Worm (Caenorhabditis elegans) whole organism, L3 larva: Measurements from ENCODE around the gene F59A6.10.
A peak's percentile ranks its signal among the peaks of the same experiment; 100 is the strongest.

Experiments used
- R02D3.7 ChIP-seq: fragments of 150-350 bp; optimal IDR thresholded peaks from 2 replicates; lab custom pipeline; 2014; ENCODE audit warnings: missing biosample characterization, missing genetic modification characterization
- ZK546.5 ChIP-seq: sonication (generic microtip); optimal IDR thresholded peaks from 2 replicates; lab custom pipeline; 2017; ENCODE audit warnings: missing biosample characterization, missing genetic modification characterization
- ama-1 ChIP-seq: fragments of 150-350 bp; optimal IDR thresholded peaks from 2 replicates; lab custom pipeline; 2018
- ceh-16 ChIP-seq: sonication (generic microtip); optimal IDR thresholded peaks from 2 replicates; lab custom pipeline; 2017; ENCODE audit warnings: missing biosample characterization, missing genetic modification characterization
- ceh-28 ChIP-seq: fragments of 150-350 bp; optimal IDR thresholded peaks from 2 replicates; lab custom pipeline; 2014; ENCODE audit warnings: missing biosample characterization, missing genetic modification reagents, missing genetic modification characterization
- ceh-82 ChIP-seq: fragments of 150-350 bp; optimal IDR thresholded peaks from 2 replicates; lab custom pipeline; 2014; ENCODE audit warnings: missing biosample characterization, missing genetic modification characterization
- ceh-9 ChIP-seq: sonication (generic microtip); optimal IDR thresholded peaks from 2 replicates; lab custom pipeline; 2018; ENCODE audit warnings: missing biosample characterization, missing genetic modification characterization
- egl-27 ChIP-seq: sonication (generic microtip); optimal IDR thresholded peaks from 4 replicates; lab custom pipeline; 2017; ENCODE audit warnings: missing biosample characterization, missing genetic modification reagents, missing genetic modification characterization
- egl-5 ChIP-seq: fragments of 150-350 bp; optimal IDR thresholded peaks from 2 replicates; lab custom pipeline; 2017; ENCODE audit warnings: missing biosample characterization, missing genetic modification reagents, missing genetic modification characterization, inconsistent platforms
- elt-1 ChIP-seq: fragments of 150-350 bp; optimal IDR thresholded peaks from 2 replicates; lab custom pipeline; 2014; ENCODE audit warnings: missing biosample characterization, missing genetic modification characterization
- elt-2 ChIP-seq: sonication (generic microtip); optimal IDR thresholded peaks from 2 replicates; lab custom pipeline; 2016; ENCODE audit warnings: missing genetic modification reagents, mild to moderate bottlenecking, missing genetic modification characterization, missing compliant biosample characterization
- elt-3 ChIP-seq, 3 experiments: fragments of 150-350 bp in 1 of 3; sonication (generic microtip) in 2 of 3; optimal IDR thresholded peaks; 2 replicates in 2 of 3; 4 replicates in 1 of 3; lab custom pipeline; 2014 to 2017; ENCODE audit warnings: missing biosample characterization in 3 of 3, missing genetic modification characterization in 3 of 3
- eor-1 ChIP-seq, 2 experiments: fragments of 150-350 bp; optimal IDR thresholded peaks; 2 replicates each; lab custom pipeline; 2014 to 2018; ENCODE audit warnings: missing biosample characterization in 2 of 2, missing genetic modification characterization in 2 of 2
- fkh-2 ChIP-seq: fragments of 150-350 bp; optimal IDR thresholded peaks from 2 replicates; lab custom pipeline; 2014; ENCODE audit warnings: missing biosample characterization, missing genetic modification reagents, missing genetic modification characterization
- hmg-11 ChIP-seq: sonication (generic microtip); optimal IDR thresholded peaks from 2 replicates; lab custom pipeline; 2016; ENCODE audit warnings: missing genetic modification characterization, missing compliant biosample characterization
- jun-1 ChIP-seq: fragments of 150-350 bp; optimal IDR thresholded peaks from 2 replicates; lab custom pipeline; 2014; ENCODE audit warnings: missing biosample characterization, missing genetic modification reagents, missing genetic modification characterization
- lin-15B ChIP-seq: fragments of 150-350 bp; optimal IDR thresholded peaks from 2 replicates; lab custom pipeline; 2014; ENCODE audit warnings: missing biosample characterization, missing genetic modification characterization
- lin-39 ChIP-seq: fragments of 150-350 bp; optimal IDR thresholded peaks from 2 replicates; lab custom pipeline; 2018; ENCODE audit warnings: missing biosample characterization, missing genetic modification reagents, missing genetic modification characterization
- lsy-12 ChIP-seq: sonication (generic microtip); optimal IDR thresholded peaks from 2 replicates; lab custom pipeline; 2016; ENCODE audit warnings: mild to moderate bottlenecking, missing genetic modification characterization, missing compliant biosample characterization
- mdl-1 ChIP-seq: fragments of 150-350 bp; optimal IDR thresholded peaks from 2 replicates; lab custom pipeline; 2014; ENCODE audit warnings: missing biosample characterization, missing genetic modification characterization
- mml-1 ChIP-seq: fragments of 150-350 bp; sonication (generic microtip); optimal IDR thresholded peaks from 3 replicates; lab custom pipeline; 2014; ENCODE audit warnings: missing biosample characterization, missing genetic modification characterization
- nfya-1 ChIP-seq: sonication (generic microtip); optimal IDR thresholded peaks from 2 replicates; lab custom pipeline; 2017; ENCODE audit warnings: missing genetic modification characterization, mild to moderate bottlenecking, missing compliant biosample characterization, antibody characterized with exemption, moderate library complexity; ENCODE audit not compliant: insufficient read depth
- nhr-11 ChIP-seq: fragments of 150-350 bp; optimal IDR thresholded peaks from 2 replicates; lab custom pipeline; 2014; ENCODE audit warnings: missing biosample characterization, missing genetic modification characterization
- nhr-12 ChIP-seq: fragments of 150-350 bp; optimal IDR thresholded peaks from 2 replicates; lab custom pipeline; 2014; ENCODE audit warnings: missing biosample characterization, missing genetic modification characterization
- nhr-237 ChIP-seq: fragments of 150-350 bp; optimal IDR thresholded peaks from 2 replicates; lab custom pipeline; 2014; ENCODE audit warnings: missing biosample characterization, missing genetic modification characterization
- nhr-25 ChIP-seq: sonication (generic microtip); optimal IDR thresholded peaks from 2 replicates; lab custom pipeline; 2017; ENCODE audit warnings: missing biosample characterization, missing genetic modification characterization
- nhr-28 ChIP-seq: fragments of 150-350 bp; optimal IDR thresholded peaks from 2 replicates; lab custom pipeline; 2014; ENCODE audit warnings: missing biosample characterization, missing genetic modification characterization
- nhr-43 ChIP-seq: sonication (generic microtip); optimal IDR thresholded peaks from 2 replicates; lab custom pipeline; 2016; ENCODE audit warnings: mild to moderate bottlenecking, missing genetic modification characterization, missing compliant biosample characterization; ENCODE audit not compliant: poor library complexity, severe bottlenecking
- nhr-67 ChIP-seq: fragments of 150-350 bp; optimal IDR thresholded peaks from 2 replicates; lab custom pipeline; 2014; ENCODE audit warnings: missing biosample characterization, missing genetic modification characterization
- nhr-76 ChIP-seq: fragments of 150-350 bp; sonication (generic microtip); optimal IDR thresholded peaks from 5 replicates; lab custom pipeline; 2014; ENCODE audit warnings: missing biosample characterization, missing genetic modification characterization
- pha-4 ChIP-seq: fragments of 150-350 bp; optimal IDR thresholded peaks from 2 replicates; lab custom pipeline; 2014; ENCODE audit warnings: missing biosample characterization, missing genetic modification reagents, missing genetic modification characterization
- pqm-1 ChIP-seq: fragments of 150-350 bp; optimal IDR thresholded peaks from 2 replicates; lab custom pipeline; 2017; ENCODE audit warnings: missing biosample characterization, missing genetic modification characterization, inconsistent platforms
- sea-2 ChIP-seq: fragments of 150-350 bp; sonication (generic microtip); optimal IDR thresholded peaks from 4 replicates; lab custom pipeline; 2014; ENCODE audit warnings: missing biosample characterization, missing genetic modification reagents, missing genetic modification characterization
- snpc-4 ChIP-seq: fragments of 150-350 bp; optimal IDR thresholded peaks from 2 replicates; lab custom pipeline; 2014; ENCODE audit warnings: missing biosample characterization, missing genetic modification characterization
- tbx-2 ChIP-seq: sonication (generic microtip); optimal IDR thresholded peaks from 2 replicates; lab custom pipeline; 2016; ENCODE audit warnings: mild to moderate bottlenecking, missing genetic modification characterization, missing compliant biosample characterization
- unc-39 ChIP-seq: sonication (generic microtip); optimal IDR thresholded peaks from 4 replicates; lab custom pipeline; 2017; ENCODE audit warnings: missing biosample characterization, missing genetic modification characterization
- unc-62 ChIP-seq: fragments of 150-350 bp; sonication (generic microtip); optimal IDR thresholded peaks from 4 replicates; lab custom pipeline; 2014; ENCODE audit warnings: missing biosample characterization, missing genetic modification reagents, missing genetic modification characterization
- zag-1 ChIP-seq: fragments of 150-350 bp; optimal IDR thresholded peaks from 2 replicates; lab custom pipeline; 2014; ENCODE audit warnings: missing biosample characterization, missing genetic modification characterization
- ztf-11 ChIP-seq: fragments of 150-350 bp; optimal IDR thresholded peaks from 2 replicates; lab custom pipeline; 2014; ENCODE audit warnings: missing biosample characterization, missing genetic modification characterization
- ztf-4 ChIP-seq: fragments of 150-350 bp; optimal IDR thresholded peaks from 2 replicates; lab custom pipeline; 2014; ENCODE audit warnings: missing biosample characterization, missing genetic modification characterization

Gene F59A6.10

DNA sequence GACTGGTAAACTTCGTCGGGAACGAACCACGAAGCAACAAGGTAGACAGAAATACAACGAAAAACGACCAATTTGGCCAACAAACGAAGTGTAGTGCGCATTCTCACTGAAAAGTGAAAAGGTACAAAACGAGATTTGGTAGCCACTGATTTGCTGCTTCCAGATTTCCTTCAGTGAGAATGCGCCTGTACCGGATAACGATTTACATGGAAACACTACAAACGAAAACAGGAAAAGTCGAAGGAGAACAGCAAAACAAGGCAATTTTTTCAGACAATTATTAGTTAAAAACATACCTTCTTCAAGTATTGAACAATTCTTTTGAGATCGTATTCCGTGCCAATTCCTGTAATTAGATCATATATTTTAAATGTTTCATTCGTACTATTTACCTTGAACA is 10.8 kb upstream of the F59A6.10 start, which contains the start of gene pigb-1:
TSS of gene pigb-1 (minus strand) at position 101 of the 400 bp plus-strand sequence.
- no peak for TF ChIP-seq nhr-43 (tag; lab: Kevin White, UChicago)
- no peak for TF ChIP-seq nhr-25 (tag; lab: Kevin White, UChicago)
- TF ChIP-seq mml-1 (tag; lab: Kevin White, UChicago), result no peak
- TF ChIP-seq nhr-11 (tag; lab: Kevin White, UChicago), result no peak
- TF ChIP-seq ceh-82, result no peak
- no peak for TF ChIP-seq nhr-12 (tag; lab: Kevin White, UChicago)
- TF ChIP-seq nhr-237 (tag; lab: Kevin White, UChicago), result no peak
- no peak for TF ChIP-seq egl-27 (tag; lab: Kevin White, UChicago)
- no peak for TF ChIP-seq elt-1 (tag; lab: Kevin White, UChicago)
- TF ChIP-seq pha-4 (tag; lab: Kevin White, UChicago), result no peak
- no peak for TF ChIP-seq ztf-11 (tag; lab: Kevin White, UChicago)
- TF ChIP-seq ceh-9 (tag; lab: Kevin White, UChicago), result no peak
- TF ChIP-seq ztf-4 (tag; lab: Kevin White, UChicago), result no peak
- no peak for TF ChIP-seq ama-1 (lab: Kevin White, UChicago)
- TF ChIP-seq jun-1 (tag; lab: Kevin White, UChicago), result no peak
- no peak for TF ChIP-seq unc-39 (tag; lab: Kevin White, UChicago)
- no peak for TF ChIP-seq sea-2 (GFP tag; lab: Kevin White, UChicago)
- TF ChIP-seq nfya-1 (tag; lab: Kevin White, UChicago), result no peak
- no peak for TF ChIP-seq ceh-28

DNA sequence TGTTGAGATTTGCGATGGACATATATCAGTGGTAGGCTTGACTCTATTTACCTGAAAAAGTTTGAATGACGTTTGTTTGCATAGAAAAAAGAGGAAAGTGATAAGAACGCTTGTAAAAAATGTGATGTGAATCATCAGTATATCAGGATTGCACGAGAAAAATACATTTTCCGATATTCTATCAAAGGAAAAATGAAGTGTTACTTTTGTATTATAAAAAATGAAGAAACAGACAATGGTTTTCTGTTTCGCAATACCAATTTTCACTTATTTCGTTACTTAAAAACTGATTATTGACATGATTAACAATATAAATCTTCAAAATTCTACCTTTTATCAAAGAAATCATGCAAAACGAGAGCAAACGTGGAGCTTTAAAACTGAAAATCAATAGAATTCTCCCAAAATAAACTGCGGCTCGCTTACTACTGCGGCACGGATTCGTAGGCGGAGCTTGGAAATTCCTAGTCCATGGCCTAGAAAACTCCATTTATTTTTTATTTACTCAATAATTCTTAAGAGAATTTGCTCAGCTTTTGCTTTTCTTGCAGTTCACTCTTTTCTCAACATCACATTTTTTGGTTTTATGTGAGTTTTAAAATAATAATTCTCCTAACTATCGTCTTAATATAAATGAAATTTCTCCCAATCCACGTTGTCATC is 10.1 kb upstream of the F59A6.10 start, which contains the start of the genes eif-1 and vps-24:
TSS of gene eif-1 (minus strand) at position 51 of the 663 bp plus-strand sequence.
TSS of gene vps-24 (plus strand) at position 469 of the 663 bp plus-strand sequence.
- TF ChIP-seq elt-2, result peak; percentile 38
- peak; percentile 64 for TF ChIP-seq pha-4 (tag; lab: Kevin White, UChicago)
- TF ChIP-seq lsy-12 (tag; lab: Kevin White, UChicago), result no peak
- no peak for TF ChIP-seq egl-5 (tag; lab: Kevin White, UChicago)
- no peak for TF ChIP-seq nhr-43 (tag; lab: Kevin White, UChicago)
- TF ChIP-seq fkh-2 (tag; lab: Kevin White, UChicago), result no peak
- TF ChIP-seq hmg-11 (tag; lab: Kevin White, UChicago), result peak; percentile 80
- no peak for TF ChIP-seq ztf-11 (tag; lab: Kevin White, UChicago)
- peak; percentile 35 for TF ChIP-seq nhr-25 (tag; lab: Kevin White, UChicago)
- no peak for TF ChIP-seq ama-1 (lab: Kevin White, UChicago)
- no peak for TF ChIP-seq lin-39 (tag; lab: Kevin White, UChicago)
- no peak for TF ChIP-seq elt-3 (tag; optimal IDR thresholded peaks at IDR 0.05; lab: Kevin White, UChicago)
- TF ChIP-seq nfya-1 (tag; lab: Kevin White, UChicago), result peak; percentile 70
- peak; percentile 73 for TF ChIP-seq lin-15B (tag; lab: Kevin White, UChicago)
- no peak for TF ChIP-seq tbx-2 (tag; lab: Kevin White, UChicago)
- no peak for TF ChIP-seq ceh-9 (tag; lab: Kevin White, UChicago)
- no peak for TF ChIP-seq ZK546.5 (tag; lab: Kevin White, UChicago)
- TF ChIP-seq snpc-4 (tag; lab: Kevin White, UChicago), result peak; percentile 74
- no peak for TF ChIP-seq pqm-1 (tag; lab: Kevin White, UChicago)
- TF ChIP-seq mml-1 (tag; lab: Kevin White, UChicago), result no peak

DNA sequence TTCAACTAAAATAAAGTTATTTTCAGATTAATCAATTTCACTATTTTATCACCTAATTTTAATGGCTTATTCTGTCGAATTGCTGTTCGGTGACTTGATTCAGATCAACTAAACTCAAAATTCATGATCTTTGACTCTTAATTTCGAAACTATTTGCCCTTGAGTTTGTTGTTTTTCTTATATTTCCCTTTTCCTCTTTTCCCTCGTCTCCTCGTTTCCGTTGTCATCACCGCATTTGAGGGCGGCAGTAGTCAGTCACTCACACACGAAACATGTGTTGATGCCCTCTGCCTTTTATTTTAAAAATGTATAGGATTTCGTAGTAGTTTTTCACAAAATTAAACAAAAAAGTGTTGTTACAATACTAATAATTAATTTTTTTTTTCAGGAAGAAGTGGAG is 8.8 kb upstream of the F59A6.10 start, which contains the start of gene rnh-1.0:
TSS of gene rnh-1.0 (plus strand) at position 389 of the 400 bp plus-strand sequence.
- TF ChIP-seq egl-27 (tag; lab: Kevin White, UChicago) (no peak), ama-1 (lab: Kevin White, UChicago) (no peak), lin-15B (tag; lab: Kevin White, UChicago) (no peak), nhr-76 (no peak), egl-5 (tag; lab: Kevin White, UChicago) (no peak), ceh-16 (tag; lab: Kevin White, UChicago) (no peak), unc-62 (GFP tag; lab: Kevin White, UChicago) (no peak), nhr-237 (tag; lab: Kevin White, UChicago) (no peak), nhr-28 (tag; lab: Kevin White, UChicago) (no peak), zag-1 (tag; lab: Kevin White, UChicago) (no peak), snpc-4 (tag; lab: Kevin White, UChicago) (no peak), nhr-25 (tag; lab: Kevin White, UChicago) (peak; percentile 1), pha-4 (tag; lab: Kevin White, UChicago) (peak; percentile 5), ZK546.5 (tag; lab: Kevin White, UChicago) (no peak), sea-2 (GFP tag; lab: Kevin White, UChicago) (no peak), tbx-2 (tag; lab: Kevin White, UChicago) (no peak), R02D3.7 (no peak), nfya-1 (tag; lab: Kevin White, UChicago) (peak; percentile 3), lin-39 (tag; lab: Kevin White, UChicago) (no peak), nhr-43 (tag; lab: Kevin White, UChicago) (no peak), pqm-1 (tag; lab: Kevin White, UChicago) (no peak), nhr-67 (no peak), mdl-1 (tag; lab: Kevin White, UChicago) (no peak), eor-1 (tag; optimal IDR thresholded peaks at IDR 0.05; lab: Kevin White, UChicago) (no peak), ztf-4 (tag; lab: Kevin White, UChicago) (no peak)
- TF ChIP-seq, all 47 proteins: peak for 3
